Worm (Caenorhabditis elegans): ENCODE data around the gene ctsa-3.2.

ce11 chrII:9833855-9834254 is 41.1 kb upstream of the ctsa-3.2 start, which contains the start of gene ZK938.3:
- TF ChIP-seq cog-1 (tag; optimal IDR thresholded peaks at IDR 0.05) (no peak), ztf-23 (GFP tag; IDR thresholded peaks at IDR 0.05) (no peak), T22C8.4 (GFP tag; IDR thresholded peaks at IDR 0.05) (no peak)

Measured in whole organism, midembryonic.